Worm (Caenorhabditis elegans) whole organism, L1 larva: ENCODE results near the gene alh-7.

ENCODE experiments used
- C34B4.2 ChIP-seq: sonication (generic microtip); optimal IDR thresholded peaks from 2 replicates; lab custom pipeline; 2017; ENCODE audit warnings: mild to moderate bottlenecking, missing genetic modification characterization, missing compliant biosample characterization
- alr-1 ChIP-seq: fragments of 200-800 bp; sonication (Bioruptor generic); optimal IDR thresholded peaks from 2 replicates; lab custom pipeline; 2018; ENCODE audit warnings: borderline replicate concordance, mild to moderate bottlenecking, missing genetic modification characterization, missing compliant biosample characterization
- aly-2 ChIP-seq: fragments of 150-350 bp; optimal IDR thresholded peaks from 2 replicates; lab custom pipeline; 2014; ENCODE audit warnings: missing biosample characterization, missing genetic modification characterization
- blmp-1 ChIP-seq: fragments of 150-350 bp; optimal IDR thresholded peaks from 2 replicates; lab custom pipeline; 2014; ENCODE audit warnings: missing biosample characterization, missing genetic modification characterization
- ceh-63 ChIP-seq: fragments of 200-800 bp; sonication (Bioruptor generic); optimal IDR thresholded peaks from 2 replicates; lab custom pipeline; 2018; ENCODE audit warnings: mild to moderate bottlenecking, missing genetic modification characterization, missing compliant biosample characterization
- ceh-82 ChIP-seq, 3 experiments: fragments of 150-350 bp in 1 of 3; sonication (generic microtip) in 2 of 3; optimal IDR thresholded peaks; 2 replicates each; lab custom pipeline; 2014 to 2017; ENCODE audit warnings: missing biosample characterization in 3 of 3, missing genetic modification characterization in 3 of 3
- ceh-90 ChIP-seq: sonication (generic microtip); optimal IDR thresholded peaks from 2 replicates; lab custom pipeline; 2016; ENCODE audit warnings: missing genetic modification characterization, missing compliant biosample characterization
- ces-1 ChIP-seq: fragments of 150-350 bp; optimal IDR thresholded peaks from 2 replicates; lab custom pipeline; 2014; ENCODE audit warnings: missing biosample characterization, missing genetic modification reagents, missing genetic modification characterization
- dsc-1 ChIP-seq: sonication (generic microtip); optimal IDR thresholded peaks from 2 replicates; lab custom pipeline; 2016; ENCODE audit warnings: mild to moderate bottlenecking, missing genetic modification characterization, missing compliant biosample characterization
- efl-1 ChIP-seq, 4 experiments: fragments of 150-350 bp; optimal IDR thresholded peaks in 3 of 4; peaks in 1 of 4; 1 replicate in 1 of 4; 2 replicates in 3 of 4; lab custom pipeline; 2014; ENCODE audit warnings: missing biosample characterization in 2 of 4, missing genetic modification characterization in 2 of 4, missing genetic modification reagents in 2 of 4
- egl-13 ChIP-seq: sonication (generic microtip); optimal IDR thresholded peaks from 2 replicates; lab custom pipeline; 2016; ENCODE audit warnings: missing genotype, missing genetic modification reagents, missing genetic modification characterization, missing compliant biosample characterization
- elt-3 ChIP-seq, 6 experiments: fragments of 150-350 bp in 1 of 6; sonication (generic microtip); optimal IDR thresholded peaks; 2 replicates each; lab custom pipeline; 2017 to 2018; ENCODE audit warnings: missing biosample characterization in 6 of 6, missing genetic modification characterization in 6 of 6, inconsistent platforms in 1 of 6
- fkh-10 ChIP-seq: sonication (generic microtip); optimal IDR thresholded peaks from 2 replicates; lab custom pipeline; 2017; ENCODE audit warnings: missing biosample characterization, missing genetic modification reagents, missing genetic modification characterization
- grh-1 ChIP-seq: fragments of 200-800 bp; sonication (Bioruptor generic); IDR thresholded peaks from 2 replicates; pipeline ENCODE4 v1.3.6; 2022; ENCODE audit warnings: missing genetic modification reagents, missing genetic modification characterization, missing compliant biosample characterization
- hlh-17 ChIP-seq: fragments of 200-800 bp; sonication (Bioruptor generic); optimal IDR thresholded peaks from 2 replicates; lab custom pipeline; 2018; ENCODE audit warnings: missing genetic modification characterization, mild to moderate bottlenecking, missing compliant biosample characterization, moderate library complexity, borderline replicate concordance
- hlh-4 ChIP-seq: sonication (generic microtip); optimal IDR thresholded peaks from 2 replicates; lab custom pipeline; 2016; ENCODE audit warnings: mild to moderate bottlenecking, missing genetic modification characterization, missing compliant biosample characterization
- hpl-2 ChIP-seq: fragments of 150-350 bp; optimal IDR thresholded peaks from 2 replicates; lab custom pipeline; 2014; ENCODE audit warnings: missing biosample characterization, missing genetic modification reagents, missing genetic modification characterization
- isw-1 ChIP-seq: fragments of 200-800 bp; sonication (Bioruptor generic); IDR thresholded peaks from 2 replicates; pipeline ENCODE4 v1.3.6; 2022; ENCODE audit warnings: missing genetic modification characterization, missing compliant biosample characterization
- lin-13 ChIP-seq: fragments of 150-350 bp; optimal IDR thresholded peaks from 2 replicates; lab custom pipeline; 2014; ENCODE audit warnings: missing biosample characterization, missing genetic modification reagents, missing genetic modification characterization
- lin-15B ChIP-seq: fragments of 150-350 bp; sonication (generic microtip); optimal IDR thresholded peaks from 3 replicates; lab custom pipeline; 2014; ENCODE audit warnings: missing biosample characterization, missing genetic modification characterization
- lin-39 ChIP-seq: fragments of 150-350 bp; optimal IDR thresholded peaks from 2 replicates; lab custom pipeline; 2014; ENCODE audit warnings: missing biosample characterization, missing genetic modification reagents, missing genetic modification characterization
- lsy-2 ChIP-seq, 2 experiments: fragments of 150-350 bp; optimal IDR thresholded peaks; 2 replicates each; lab custom pipeline; 2014; ENCODE audit warnings: missing biosample characterization in 2 of 2, missing genetic modification characterization in 2 of 2
- mab-9 ChIP-seq: fragments of 200-800 bp; sonication (Bioruptor generic); IDR thresholded peaks from 2 replicates; pipeline ENCODE4 v1.3.6; 2022; ENCODE audit warnings: missing genetic modification reagents, missing genetic modification characterization, missing compliant biosample characterization
- mdl-1 ChIP-seq, 2 experiments: fragments of 150-350 bp; optimal IDR thresholded peaks; 2 replicates each; lab custom pipeline; 2014 to 2017; ENCODE audit warnings: missing biosample characterization in 2 of 2, missing genetic modification characterization in 2 of 2, inconsistent platforms in 1 of 2
- mef-2 ChIP-seq: fragments of 150-350 bp; optimal IDR thresholded peaks from 2 replicates; lab custom pipeline; 2014; ENCODE audit warnings: missing biosample characterization, missing genetic modification characterization
- mep-1 ChIP-seq: fragments of 150-350 bp; optimal IDR thresholded peaks from 2 replicates; lab custom pipeline; 2014; ENCODE audit warnings: missing biosample characterization, missing genetic modification characterization
- nhr-11 ChIP-seq: fragments of 150-350 bp; optimal IDR thresholded peaks from 2 replicates; lab custom pipeline; 2014; ENCODE audit warnings: missing biosample characterization, missing genetic modification characterization
- nhr-12 ChIP-seq: sonication (generic microtip); optimal IDR thresholded peaks from 2 replicates; lab custom pipeline; 2017; ENCODE audit warnings: missing biosample characterization, missing genetic modification characterization
- nhr-19 ChIP-seq: fragments of 200-800 bp; sonication (Bioruptor generic); conservative IDR thresholded peaks from 2 replicates; pipeline ENCODE4 v1.3.6; 2022; ENCODE audit warnings: missing genetic modification characterization, missing compliant biosample characterization
- nhr-20 ChIP-seq: sonication (generic microtip); optimal IDR thresholded peaks from 2 replicates; lab custom pipeline; 2016; ENCODE audit warnings: mild to moderate bottlenecking, missing genetic modification characterization, missing compliant biosample characterization
- nhr-237 ChIP-seq: fragments of 150-350 bp; optimal IDR thresholded peaks from 2 replicates; lab custom pipeline; 2014; ENCODE audit warnings: missing biosample characterization, missing genetic modification characterization
- nhr-47 ChIP-seq: sonication (generic microtip); optimal IDR thresholded peaks from 2 replicates; lab custom pipeline; 2016; ENCODE audit warnings: mild to moderate bottlenecking, missing genetic modification characterization, moderate library complexity, missing compliant biosample characterization
- nhr-77 ChIP-seq: fragments of 150-350 bp; optimal IDR thresholded peaks from 2 replicates; lab custom pipeline; 2014; ENCODE audit warnings: missing biosample characterization, missing genetic modification characterization
- nhr-84 ChIP-seq: sonication (generic microtip); optimal IDR thresholded peaks from 2 replicates; lab custom pipeline; 2017; ENCODE audit warnings: missing biosample characterization, missing genetic modification characterization
- nhr-85 ChIP-seq: sonication (generic microtip); peaks from one replicate; lab custom pipeline; 2016; ENCODE audit warnings: missing genetic modification characterization, inconsistent platforms, missing compliant biosample characterization
- pax-3 ChIP-seq: fragments of 200-800 bp; sonication (Bioruptor generic); optimal IDR thresholded peaks from 2 replicates; lab custom pipeline; 2018; ENCODE audit warnings: mild to moderate bottlenecking, missing genetic modification characterization, moderate library complexity, missing compliant biosample characterization
- snpc-4 ChIP-seq: fragments of 150-350 bp; optimal IDR thresholded peaks from 2 replicates; lab custom pipeline; 2014; ENCODE audit warnings: missing biosample characterization, missing genetic modification characterization
- snu-23 ChIP-seq: sonication (generic microtip); optimal IDR thresholded peaks from 2 replicates; lab custom pipeline; 2016; ENCODE audit warnings: missing genetic modification characterization, missing compliant biosample characterization
- sox-4 ChIP-seq: sonication (generic microtip); optimal IDR thresholded peaks from 2 replicates; lab custom pipeline; 2016; ENCODE audit warnings: missing genetic modification characterization, missing compliant biosample characterization
- tbx-2 ChIP-seq: sonication (generic microtip); optimal IDR thresholded peaks from 2 replicates; lab custom pipeline; 2016; ENCODE audit warnings: missing genetic modification characterization, missing compliant biosample characterization
- tlp-1 ChIP-seq: fragments of 150-350 bp; optimal IDR thresholded peaks from 2 replicates; lab custom pipeline; 2014; ENCODE audit warnings: missing biosample characterization, missing genetic modification characterization
- unc-130 ChIP-seq: fragments of 150-350 bp; optimal IDR thresholded peaks from 2 replicates; lab custom pipeline; 2017; ENCODE audit warnings: missing biosample characterization, missing genetic modification characterization, inconsistent platforms
- unc-62 ChIP-seq: fragments of 150-350 bp; optimal IDR thresholded peaks from 2 replicates; lab custom pipeline; 2014; ENCODE audit warnings: missing biosample characterization, missing genetic modification reagents, missing genetic modification characterization
- unc-98 ChIP-seq: fragments of 200-800 bp; sonication (Bioruptor generic); IDR thresholded peaks from 2 replicates; pipeline ENCODE4 v1.3.6; 2022; ENCODE audit warnings: missing genetic modification characterization, missing compliant biosample characterization
- vab-15 ChIP-seq: sonication (generic microtip); optimal IDR thresholded peaks from 2 replicates; lab custom pipeline; 2017; ENCODE audit warnings: missing genotype, mild to moderate bottlenecking, missing genetic modification characterization, missing compliant biosample characterization
- xbp-1 ChIP-seq: sonication (generic microtip); optimal IDR thresholded peaks from 2 replicates; lab custom pipeline; 2016; ENCODE audit warnings: missing genetic modification characterization, missing compliant biosample characterization
- zag-1 ChIP-seq: fragments of 150-350 bp; optimal IDR thresholded peaks from 2 replicates; lab custom pipeline; 2014; ENCODE audit warnings: missing biosample characterization, missing genetic modification characterization
- zip-4 ChIP-seq: fragments of 200-800 bp; sonication (Bioruptor generic); optimal IDR thresholded peaks from 2 replicates; lab custom pipeline; 2018; ENCODE audit warnings: mild to moderate bottlenecking, missing genetic modification characterization, moderate library complexity, missing compliant biosample characterization

The alh-7 gene

ce11 chrII:13465381-13465838, 26.2 kb downstream of the alh-7 start (continued):
- TF ChIP-seq sox-4 (tag; lab: Kevin White, UChicago), result no peak
- no peak for TF ChIP-seq egl-13 (tag; lab: Kevin White, UChicago)
- no peak for TF ChIP-seq vab-15
- no peak for TF ChIP-seq isw-1
- TF ChIP-seq nhr-47 (tag; lab: Kevin White, UChicago), result no peak
- TF ChIP-seq alr-1 (tag; lab: Kevin White, UChicago), result no peak
- TF ChIP-seq C34B4.2 (tag; lab: Kevin White, UChicago), result no peak
- TF ChIP-seq nhr-84 (tag; lab: Kevin White, UChicago), result no peak
- TF ChIP-seq nhr-237 (tag; lab: Kevin White, UChicago), result no peak
- no peak for TF ChIP-seq nhr-12
- peak; percentile 88 for TF ChIP-seq nhr-85 (tag; lab: Kevin White, UChicago)
- peak; percentile 60 for TF ChIP-seq mep-1 (tag; lab: Kevin White, UChicago)
- no peak for TF ChIP-seq unc-130 (tag; lab: Kevin White, UChicago)
- no peak for TF ChIP-seq elt-3 (tag; optimal IDR thresholded peaks at IDR 0.05; lab: Kevin White, UChicago)
- peak; percentile 26 for TF ChIP-seq blmp-1 (tag; lab: Kevin White, UChicago)
- no peak for TF ChIP-seq lin-15B (tag; lab: Kevin White, UChicago)
- TF ChIP-seq mdl-1 (tag; optimal IDR thresholded peaks at IDR 0.05; lab: Kevin White, UChicago), result peak in 1 of 2 experiments; percentile 4
- no peak for TF ChIP-seq tbx-2
- no peak for TF ChIP-seq ces-1
- TF ChIP-seq lin-13 (GFP tag; lab: Kevin White, UChicago), result no peak
- TF ChIP-seq pax-3 (tag; lab: Kevin White, UChicago), result no peak
- TF ChIP-seq hlh-17, result no peak
- TF ChIP-seq mab-9, result no peak
- TF ChIP-seq lin-39 (tag; lab: Kevin White, UChicago), result no peak

ce11 chrII:13461604-13462375, 29.8 kb downstream of the alh-7 start:
- TF ChIP-seq sox-4 (tag; lab: Kevin White, UChicago) (peak; percentile 40), tlp-1 (no peak), efl-1 (optimal IDR thresholded peaks at IDR 0.05; lab: Kevin White, UChicago) (peak; percentile 9 to 37), efl-1 (GFP tag; optimal IDR thresholded peaks at IDR 0.05 in 1 of 2; lab: Kevin White, UChicago) (peak; percentile 3 to 87), mab-9 (no peak), ces-1 (no peak), aly-2 (tag; lab: Kevin White, UChicago) (no peak), hlh-4 (no peak), lin-39 (tag; lab: Kevin White, UChicago) (no peak), grh-1 (GFP tag; lab: Robert Waterston, UW) (0 out of 2 replicates have a peak, but pooled peaks have one; percentile 9), mef-2 (tag; lab: Kevin White, UChicago) (peak; percentile 37), zip-4 (GFP tag; lab: Kevin White, UChicago) (peak; percentile 15), dsc-1 (tag; lab: Kevin White, UChicago) (peak; percentile 14), fkh-10 (GFP tag; lab: Kevin White, UChicago) (no peak), ceh-90 (tag; lab: Kevin White, UChicago) (no peak), blmp-1 (tag; lab: Kevin White, UChicago) (peak; percentile 75), zag-1 (no peak), lin-15B (tag; lab: Kevin White, UChicago) (no peak), snu-23 (peak; percentile 89), snpc-4 (tag; lab: Kevin White, UChicago) (no peak), nhr-77 (tag; lab: Kevin White, UChicago) (no peak), xbp-1 (tag; lab: Kevin White, UChicago) (peak; percentile 48), egl-13 (tag; lab: Kevin White, UChicago) (no peak), ceh-63 (GFP tag; lab: Kevin White, UChicago) (no peak), mdl-1 (tag; optimal IDR thresholded peaks at IDR 0.05; lab: Kevin White, UChicago) (peak in 1 of 2 experiments; percentile 92), lsy-2 (tag; optimal IDR thresholded peaks at IDR 0.05; lab: Kevin White, UChicago) (peak; percentile 47 to 67), nhr-11 (tag; lab: Kevin White, UChicago) (peak; percentile 24), nhr-19 (GFP tag; lab: Robert Waterston, UW) (peak; percentile 99), unc-62 (GFP tag; lab: Kevin White, UChicago) (no peak), ceh-82 (tag; optimal IDR thresholded peaks at IDR 0.05; lab: Kevin White, UChicago) (peak in 2 of 3 experiments; percentile 24 to 38), nhr-20 (peak; percentile 91), unc-98 (GFP tag; lab: Robert Waterston, UW) (peak; percentile 26; the same call in 1 of the 2 replicates), alr-1 (tag; lab: Kevin White, UChicago) (no peak), nhr-237 (tag; lab: Kevin White, UChicago) (no peak), elt-3 (tag; optimal IDR thresholded peaks at IDR 0.05; lab: Kevin White, UChicago) (peak; percentile 24 to 79 (median 56)), hpl-2 (GFP tag; lab: Kevin White, UChicago) (no peak)
